Fruit fly (Drosophila melanogaster) whole organism, embryonic: ENCODE measurements around the gene CG13081.
A peak's percentile ranks its signal among the peaks of the same experiment; 100 is the strongest.

ENCODE experiments used
- Adf1 ChIP-seq: fragments of 200-800 bp; sonication (Bioruptor generic); IDR thresholded peaks from 2 replicates; pipeline ENCODE4 v1.3.6; 2022; ENCODE audit warnings: missing biosample characterization, missing genetic modification characterization
- Asciz ChIP-seq: fragments of 200-800 bp; sonication (Bioruptor generic); optimal IDR thresholded peaks from 2 replicates; lab custom pipeline; 2017; ENCODE audit warnings: missing biosample characterization, mild to moderate bottlenecking, missing genetic modification characterization, missing genetic modification reagents
- CG10209 ChIP-seq: fragments of 200-800 bp; sonication (Bioruptor generic); optimal IDR thresholded peaks from 3 replicates; lab custom pipeline; 2017; ENCODE audit warnings: missing biosample characterization, mild to moderate bottlenecking, missing genetic modification characterization, missing genetic modification reagents
- CG10431 ChIP-seq: fragments of 200-800 bp; sonication (Bioruptor generic); optimal IDR thresholded peaks from 3 replicates; lab custom pipeline; 2018; ENCODE audit warnings: missing biosample characterization, mild to moderate bottlenecking, missing genetic modification characterization
- CG10543 ChIP-seq: fragments of 200-800 bp; sonication (Bioruptor generic); optimal IDR thresholded peaks from 3 replicates; lab custom pipeline; 2017; ENCODE audit warnings: missing biosample characterization, mild to moderate bottlenecking, missing genetic modification characterization, moderate library complexity
- CG10565 ChIP-seq: fragments of 200-800 bp; sonication (Bioruptor generic); optimal IDR thresholded peaks from 3 replicates; lab custom pipeline; 2016; ENCODE audit warnings: missing biosample characterization, mild to moderate bottlenecking, missing genetic modification characterization
- CG12155 ChIP-seq: fragments of 200-800 bp; sonication (Bioruptor generic); optimal IDR thresholded peaks from 3 replicates; lab custom pipeline; 2016; ENCODE audit warnings: missing biosample characterization, missing genetic modification characterization
- CG12219 ChIP-seq: fragments of 200-800 bp; sonication (Bioruptor generic); optimal IDR thresholded peaks from 3 replicates; lab custom pipeline; 2018; ENCODE audit warnings: missing biosample characterization, mild to moderate bottlenecking, missing genetic modification characterization
- CG12391 ChIP-seq: fragments of 200-800 bp; sonication (Bioruptor generic); optimal IDR thresholded peaks from 3 replicates; lab custom pipeline; 2018; ENCODE audit warnings: missing biosample characterization, mild to moderate bottlenecking, missing genetic modification characterization, moderate library complexity
- CG13775 ChIP-seq: fragments of 200-800 bp; sonication (Bioruptor generic); optimal IDR thresholded peaks from 3 replicates; lab custom pipeline; 2017; ENCODE audit warnings: missing biosample characterization, mild to moderate bottlenecking, missing genetic modification characterization
- CG14965 ChIP-seq: fragments of 200-800 bp; sonication (Bioruptor generic); optimal IDR thresholded peaks from 2 replicates; lab custom pipeline; 2016; ENCODE audit warnings: missing biosample characterization, missing genetic modification characterization, borderline replicate concordance
- CG15696 ChIP-seq: fragments of 200-800 bp; sonication (Bioruptor generic); optimal IDR thresholded peaks from 2 replicates; lab custom pipeline; 2019; ENCODE audit warnings: missing biosample characterization, mild to moderate bottlenecking, missing genetic modification characterization, moderate library complexity
- CG17829 ChIP-seq: fragments of 200-800 bp; optimal IDR thresholded peaks from 2 replicates; lab custom pipeline; 2019; ENCODE audit warnings: missing biosample characterization, mild to moderate bottlenecking, missing genetic modification characterization, moderate library complexity
- CG1792 ChIP-seq: fragments of 200-800 bp; sonication (Bioruptor generic); optimal IDR thresholded peaks from 2 replicates; lab custom pipeline; 2016; ENCODE audit warnings: missing biosample characterization, missing genetic modification characterization
- CG18262 ChIP-seq: fragments of 200-800 bp; optimal IDR thresholded peaks from 3 replicates; lab custom pipeline; 2019; ENCODE audit warnings: missing biosample characterization, mild to moderate bottlenecking, missing genetic modification characterization, moderate library complexity
- CG18764 ChIP-seq: fragments of 200-800 bp; sonication (Bioruptor generic); optimal IDR thresholded peaks from 3 replicates; lab custom pipeline; 2016; ENCODE audit warnings: missing biosample characterization, missing genetic modification characterization
- CG2875 ChIP-seq: fragments of 200-800 bp; sonication (Bioruptor generic); optimal IDR thresholded peaks from 2 replicates; lab custom pipeline; 2017; ENCODE audit warnings: missing biosample characterization, mild to moderate bottlenecking, missing genetic modification characterization, missing genetic modification reagents
- CG30431 ChIP-seq: fragments of 200-800 bp; sonication (Bioruptor generic); optimal IDR thresholded peaks from 2 replicates; lab custom pipeline; 2017; ENCODE audit warnings: missing biosample characterization, missing genetic modification characterization
- CG31224 ChIP-seq: fragments of 200-800 bp; sonication (Bioruptor generic); IDR thresholded peaks from 2 replicates; pipeline ENCODE4 v1.3.6; 2022; ENCODE audit warnings: missing biosample characterization, missing genetic modification characterization
- CG42726 ChIP-seq: fragments of 200-800 bp; sonication (Bioruptor generic); IDR thresholded peaks from 2 replicates; pipeline ENCODE4 v1.3.6; 2022; ENCODE audit warnings: missing biosample characterization, missing genetic modification characterization; ENCODE audit not compliant: partially characterized antibody
- CG4707 ChIP-seq: fragments of 200-800 bp; sonication (Bioruptor generic); optimal IDR thresholded peaks from 2 replicates; lab custom pipeline; 2018; ENCODE audit warnings: missing biosample characterization, mild to moderate bottlenecking, missing genetic modification characterization, moderate library complexity
- CG6254 ChIP-seq: fragments of 200-800 bp; sonication (Bioruptor generic); optimal IDR thresholded peaks from 3 replicates; lab custom pipeline; 2017; ENCODE audit warnings: mild to moderate bottlenecking, missing biosample characterization, missing genetic modification reagents, missing genetic modification characterization
- CG6813 ChIP-seq: fragments of 200-800 bp; sonication (Bioruptor generic); optimal IDR thresholded peaks from 2 replicates; lab custom pipeline; 2017; ENCODE audit warnings: missing biosample characterization, missing genetic modification characterization, mild to moderate bottlenecking, moderate library complexity, missing genetic modification reagents
- CG7839 ChIP-seq: fragments of 200-800 bp; sonication (Bioruptor generic); optimal IDR thresholded peaks from 3 replicates; lab custom pipeline; 2018; ENCODE audit warnings: missing biosample characterization, mild to moderate bottlenecking, missing genetic modification characterization, moderate library complexity
- CG8290 ChIP-seq, 3 experiments: fragments of 200-800 bp; sonication (Bioruptor generic); optimal IDR thresholded peaks; 2 replicates each; lab custom pipeline; 2016 to 2019; ENCODE audit warnings: missing biosample characterization in 3 of 3, missing genetic modification characterization in 3 of 3, mild to moderate bottlenecking in 2 of 3, moderate library complexity in 1 of 3
- CG9609 ChIP-seq: fragments of 200-800 bp; sonication (Bioruptor generic); optimal IDR thresholded peaks from 3 replicates; lab custom pipeline; 2016; ENCODE audit warnings: missing biosample characterization, missing genetic modification characterization
- Ets65A ChIP-seq: fragments of 200-800 bp; sonication (Bioruptor generic); peaks from one replicate; lab custom pipeline; 2016; ENCODE audit warnings: missing biosample characterization, missing genetic modification characterization
- Hmx ChIP-seq: fragments of 200-800 bp; sonication (Bioruptor generic); optimal IDR thresholded peaks from 2 replicates; lab custom pipeline; 2016; ENCODE audit warnings: missing biosample characterization, missing genetic modification characterization
- Mrtf ChIP-seq: fragments of 200-800 bp; sonication (Bioruptor generic); IDR thresholded peaks from 3 replicates; pipeline ENCODE4 v1.3.6; 2022; ENCODE audit warnings: missing biosample characterization, missing genetic modification characterization
- Pdp1 ChIP-seq, 2 experiments: fragments of 200-800 bp; sonication (Bioruptor generic); optimal IDR thresholded peaks; 3 replicates each; lab custom pipeline; 2016; ENCODE audit warnings: missing biosample characterization in 2 of 2, missing genetic modification characterization in 2 of 2, mild to moderate bottlenecking in 1 of 2, moderate library complexity in 1 of 2
- Rx ChIP-seq: fragments of 200-800 bp; sonication (Bioruptor generic); IDR thresholded peaks from 2 replicates; pipeline ENCODE4 v1.3.6; 2022; ENCODE audit warnings: missing biosample characterization, missing genetic modification characterization
- Ssrp ChIP-seq: fragments of 200-800 bp; sonication (Bioruptor generic); optimal IDR thresholded peaks from 2 replicates; lab custom pipeline; 2018; ENCODE audit warnings: missing biosample characterization, mild to moderate bottlenecking, missing genetic modification characterization, moderate library complexity
- Xrp1 ChIP-seq: fragments of 200-800 bp; sonication (Bioruptor generic); IDR thresholded peaks from 2 replicates; pipeline ENCODE4 v1.3.6; 2022; ENCODE audit warnings: missing biosample characterization, missing genetic modification characterization
- btn ChIP-seq: fragments of 200-800 bp; sonication (Bioruptor generic); optimal IDR thresholded peaks from 2 replicates; lab custom pipeline; 2016; ENCODE audit warnings: missing biosample characterization, missing genetic modification characterization
- chif ChIP-seq, 2 experiments: fragments of 200-800 bp; sonication (Bioruptor generic); optimal IDR thresholded peaks; 3 replicates each; lab custom pipeline; 2016; ENCODE audit warnings: missing biosample characterization in 2 of 2, missing genetic modification characterization in 2 of 2
- danr ChIP-seq: fragments of 200-800 bp; sonication (Bioruptor generic); IDR thresholded peaks from 2 replicates; pipeline ENCODE4 v1.3.6; 2022; ENCODE audit warnings: missing biosample characterization, missing genetic modification characterization
- dmrt11E ChIP-seq: fragments of 200-800 bp; sonication (Bioruptor generic); optimal IDR thresholded peaks from 3 replicates; lab custom pipeline; 2018; ENCODE audit warnings: missing biosample characterization, mild to moderate bottlenecking, missing genetic modification characterization, moderate library complexity
- ind ChIP-seq: fragments of 200-800 bp; sonication (Bioruptor generic); optimal IDR thresholded peaks from 3 replicates; lab custom pipeline; 2016; ENCODE audit warnings: missing biosample characterization, missing genetic modification characterization
- nom ChIP-seq: fragments of 200-800 bp; sonication (Bioruptor generic); optimal IDR thresholded peaks from 2 replicates; lab custom pipeline; 2017; ENCODE audit warnings: missing biosample characterization, missing genetic modification characterization, mild to moderate bottlenecking, moderate library complexity, missing genetic modification reagents
- oc ChIP-seq: fragments of 200-800 bp; sonication (Bioruptor generic); optimal IDR thresholded peaks from 2 replicates; lab custom pipeline; 2018; ENCODE audit warnings: missing biosample characterization, mild to moderate bottlenecking, missing genetic modification characterization, moderate library complexity
- prd ChIP-seq, 3 experiments: fragments of >200 bp in 2 of 3; fragments of 200-800 bp in 1 of 3; sonication (Bioruptor generic) in 1 of 3; optimal IDR thresholded peaks in 2 of 3; IDR thresholded peaks in 1 of 3; 2 replicates in 2 of 3; 3 replicates in 1 of 3; pipeline versions ENCODE4 v1.3.6 to Lab custom; 2017 to 2022; ENCODE audit warnings: missing biosample characterization in 1 of 3, missing genetic modification characterization in 1 of 3
- scrt ChIP-seq: fragments of 200-800 bp; sonication (Bioruptor generic); optimal IDR thresholded peaks from 2 replicates; lab custom pipeline; 2018; ENCODE audit warnings: missing biosample characterization, mild to moderate bottlenecking, missing genetic modification characterization, moderate library complexity
- sd ChIP-seq: fragments of 200-800 bp; sonication (Bioruptor generic); optimal IDR thresholded peaks from 3 replicates; lab custom pipeline; 2018; ENCODE audit warnings: missing biosample characterization, mild to moderate bottlenecking, missing genetic modification characterization, moderate library complexity
- unpg ChIP-seq: fragments of 200-800 bp; sonication (Bioruptor generic); optimal IDR thresholded peaks from 3 replicates; lab custom pipeline; 2018; ENCODE audit warnings: missing biosample characterization, mild to moderate bottlenecking, missing genetic modification characterization, moderate library complexity
- zen ChIP-seq: fragments of 200-800 bp; sonication (Bioruptor generic); optimal IDR thresholded peaks from 3 replicates; lab custom pipeline; 2018; ENCODE audit warnings: missing biosample characterization, mild to moderate bottlenecking, missing genetic modification characterization, moderate library complexity
- zen2 ChIP-seq: fragments of 200-800 bp; sonication (Bioruptor generic); IDR thresholded peaks from 3 replicates; pipeline ENCODE4 v1.3.6; 2022; ENCODE audit warnings: missing biosample characterization, missing genetic modification characterization; ENCODE audit not compliant: partially characterized antibody
- zfh1 ChIP-seq: fragments of 200-800 bp; sonication (Bioruptor generic); IDR thresholded peaks from 3 replicates; pipeline ENCODE4 v1.3.6; 2022; ENCODE audit warnings: missing biosample characterization, missing genetic modification characterization

CG13081 gene

DNA sequence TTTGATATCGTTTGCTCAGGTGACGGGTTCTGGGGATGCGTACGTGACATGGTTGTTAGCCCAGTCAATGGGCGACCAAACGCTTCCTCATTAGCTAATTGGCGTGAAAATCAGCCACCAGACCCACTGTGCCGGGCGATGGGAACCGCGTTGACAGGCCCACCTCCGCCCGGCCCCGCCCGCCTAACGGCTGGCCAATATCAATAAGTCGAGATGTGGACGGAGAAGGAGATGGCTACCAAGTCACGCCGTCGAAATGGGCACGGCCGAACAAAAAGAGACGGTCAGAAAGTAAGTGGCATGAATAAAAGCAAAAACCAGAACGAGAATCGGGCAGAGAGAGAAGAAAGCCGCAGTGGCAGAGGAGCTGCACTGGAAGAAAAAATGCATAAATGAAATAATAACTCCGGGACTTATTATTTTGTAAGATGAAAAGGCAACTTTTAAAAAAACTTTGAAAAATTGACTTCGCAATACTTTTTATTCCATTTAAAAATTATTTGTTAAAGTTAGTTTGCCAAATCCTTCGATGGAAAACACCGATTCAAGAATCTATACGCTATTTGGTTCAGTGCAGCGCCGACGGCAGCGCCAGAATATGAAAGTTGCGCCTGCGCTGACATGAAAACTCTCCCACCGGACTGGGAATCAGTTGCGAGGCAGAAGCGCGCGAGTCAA is 2.5 kb upstream of the CG13081 start, which contains the start of gene CG13082 (continued):
- TF ChIP-seq prd (optimal IDR thresholded peaks at IDR 0.05; lab: Kevin White, UChicago), result no peak
- TF ChIP-seq prd (GFP tag; IDR thresholded peaks at IDR 0.05; lab: Robert Waterston, UW), result peak; percentile 64; the same call in 2 of the 3 replicates
- peak; percentile 33 for TF ChIP-seq ind
- no peak for TF ChIP-seq CG31224 (GFP tag; lab: Robert Waterston, UW)
- TF ChIP-seq CG10543 (GFP tag; lab: Kevin White, UChicago), result no peak
- TF ChIP-seq danr (GFP tag; lab: Robert Waterston, UW), result no peak
- peak; percentile 74 for TF ChIP-seq dmrt11E
- TF ChIP-seq scrt (GFP tag; lab: Kevin White, UChicago), result no peak
- peak; percentile 42 for TF ChIP-seq btn (GFP tag; lab: Kevin White, UChicago)
- peak; percentile 54 for TF ChIP-seq CG13775
- TF ChIP-seq Pdp1 (GFP tag; optimal IDR thresholded peaks at IDR 0.05; lab: Kevin White, UChicago), result peak; percentile 13 to 23
- TF ChIP-seq CG8290 (GFP tag; optimal IDR thresholded peaks at IDR 0.05; lab: Kevin White, UChicago), result peak; percentile 26
- no peak for TF ChIP-seq CG8290 (tag; optimal IDR thresholded peaks at IDR 0.05; lab: Kevin White, UChicago)
- peak; percentile 2 for TF ChIP-seq CG4707 (GFP tag; lab: Kevin White, UChicago)
- no peak for TF ChIP-seq CG18764
- TF ChIP-seq CG10209, result peak; percentile 48
- TF ChIP-seq sd (tag; lab: Kevin White, UChicago), result no peak
- peak; percentile 36 for TF ChIP-seq Hmx (GFP tag; lab: Kevin White, UChicago)
- TF ChIP-seq unpg (GFP tag; lab: Kevin White, UChicago), result peak; percentile 63
- TF ChIP-seq CG12391 (tag; lab: Kevin White, UChicago), result peak; percentile 55
- peak; percentile 33 for TF ChIP-seq zen
- peak; percentile 3 for TF ChIP-seq CG6813 (GFP tag; lab: Kevin White, UChicago)
- TF ChIP-seq Adf1, result no peak
- TF ChIP-seq CG14965, result no peak
- TF ChIP-seq nom (GFP tag; lab: Kevin White, UChicago), result peak; percentile 53
- TF ChIP-seq CG15696 (tag; lab: Kevin White, UChicago), result peak; percentile 23
- TF ChIP-seq CG30431 (GFP tag; lab: Kevin White, UChicago), result peak; percentile 27
- no peak for TF ChIP-seq CG10565
- TF ChIP-seq CG10431 (GFP tag; lab: Kevin White, UChicago), result peak; percentile 70
- TF ChIP-seq CG12219 (GFP tag; lab: Kevin White, UChicago), result peak; percentile 2
- peak; percentile 59 for TF ChIP-seq CG2875 (GFP tag; lab: Kevin White, UChicago)
- peak; percentile 59 for TF ChIP-seq CG7839 (tag; lab: Kevin White, UChicago)
- no peak for TF ChIP-seq zen2 (GFP tag; lab: Robert Waterston, UW)
- peak; percentile 81 for TF ChIP-seq Xrp1 (GFP tag; lab: Robert Waterston, UW)
- TF ChIP-seq Asciz (GFP tag; lab: Kevin White, UChicago), result peak; percentile 39
- TF ChIP-seq oc (tag; lab: Kevin White, UChicago), result peak; percentile 50
- TF ChIP-seq CG6254 (GFP tag; lab: Kevin White, UChicago), result peak; percentile 76
- peak; percentile 78 for TF ChIP-seq CG17829 (tag; lab: Kevin White, UChicago)
- peak; percentile 65 for TF ChIP-seq zfh1 (GFP tag; lab: Robert Waterston, UW)
- peak; percentile 81 for TF ChIP-seq CG18262
- TF ChIP-seq Ssrp, result peak; percentile 35
- peak; percentile 10 for TF ChIP-seq CG12155 (GFP tag; lab: Kevin White, UChicago)
- TF ChIP-seq CG1792 (GFP tag; lab: Kevin White, UChicago), result no peak
- TF ChIP-seq Mrtf (GFP tag; lab: Robert Waterston, UW), result no peak
- TF ChIP-seq chif (GFP tag; optimal IDR thresholded peaks at IDR 0.05; lab: Kevin White, UChicago), result peak; percentile 39 to 51
- no peak for TF ChIP-seq CG42726
- TF ChIP-seq Rx (GFP tag; lab: Robert Waterston, UW), result no peak
- TF ChIP-seq Ets65A, result peak; percentile 2
- TF ChIP-seq CG9609, result peak; percentile 9
